Fruit fly (Drosophila melanogaster) whole organism, pupa: ENCODE measurements around the gene CG31922.
A peak's percentile ranks its signal among the peaks of the same experiment; 100 is the strongest.

Experiments
- CG10348 ChIP-seq: fragments of 200-800 bp; sonication (Bioruptor generic); IDR thresholded peaks from 2 replicates; pipeline ENCODE4 v1.3.6; 2022; ENCODE audit warnings: missing biosample characterization, missing genetic modification characterization
- CG13204 ChIP-seq: fragments of 200-800 bp; sonication (Bioruptor generic); optimal IDR thresholded peaks from 2 replicates; lab custom pipeline; 2018; ENCODE audit warnings: missing biosample characterization, mild to moderate bottlenecking, missing genetic modification characterization, moderate library complexity
- CG14655 ChIP-seq: fragments of 200-800 bp; sonication (Bioruptor generic); optimal IDR thresholded peaks from 3 replicates; lab custom pipeline; 2017; ENCODE audit warnings: mild to moderate bottlenecking, missing biosample characterization, missing genetic modification reagents, missing genetic modification characterization
- CG9948 ChIP-seq: fragments of 200-800 bp; sonication (Bioruptor generic); optimal IDR thresholded peaks from 2 replicates; lab custom pipeline; 2018; ENCODE audit warnings: missing biosample characterization, mild to moderate bottlenecking, missing genetic modification characterization, moderate library complexity
- EcR ChIP-seq: fragments of 200-800 bp; sonication (Bioruptor generic); optimal IDR thresholded peaks from 3 replicates; lab custom pipeline; 2019; ENCODE audit warnings: missing biosample characterization, missing genetic modification characterization, mild to moderate bottlenecking, moderate library complexity, missing genetic modification reagents
- Ets98B ChIP-seq: fragments of 200-800 bp; sonication (Bioruptor generic); IDR thresholded peaks from 2 replicates; pipeline ENCODE4 v1.3.6; 2022; ENCODE audit warnings: missing biosample characterization, missing genetic modification characterization
- Pif1A ChIP-seq: fragments of 200-800 bp; sonication (Bioruptor generic); optimal IDR thresholded peaks from 3 replicates; lab custom pipeline; 2016; ENCODE audit warnings: missing biosample characterization, missing genetic modification characterization
- Pif1B ChIP-seq: fragments of 200-800 bp; sonication (Bioruptor generic); optimal IDR thresholded peaks from 3 replicates; lab custom pipeline; 2016; ENCODE audit warnings: missing biosample characterization, missing genetic modification characterization
- rn ChIP-seq: fragments of 200-800 bp; sonication (Bioruptor generic); IDR thresholded peaks from 2 replicates; pipeline ENCODE4 v1.3.6; 2022; ENCODE audit warnings: missing biosample characterization, missing genetic modification characterization

DNA sequence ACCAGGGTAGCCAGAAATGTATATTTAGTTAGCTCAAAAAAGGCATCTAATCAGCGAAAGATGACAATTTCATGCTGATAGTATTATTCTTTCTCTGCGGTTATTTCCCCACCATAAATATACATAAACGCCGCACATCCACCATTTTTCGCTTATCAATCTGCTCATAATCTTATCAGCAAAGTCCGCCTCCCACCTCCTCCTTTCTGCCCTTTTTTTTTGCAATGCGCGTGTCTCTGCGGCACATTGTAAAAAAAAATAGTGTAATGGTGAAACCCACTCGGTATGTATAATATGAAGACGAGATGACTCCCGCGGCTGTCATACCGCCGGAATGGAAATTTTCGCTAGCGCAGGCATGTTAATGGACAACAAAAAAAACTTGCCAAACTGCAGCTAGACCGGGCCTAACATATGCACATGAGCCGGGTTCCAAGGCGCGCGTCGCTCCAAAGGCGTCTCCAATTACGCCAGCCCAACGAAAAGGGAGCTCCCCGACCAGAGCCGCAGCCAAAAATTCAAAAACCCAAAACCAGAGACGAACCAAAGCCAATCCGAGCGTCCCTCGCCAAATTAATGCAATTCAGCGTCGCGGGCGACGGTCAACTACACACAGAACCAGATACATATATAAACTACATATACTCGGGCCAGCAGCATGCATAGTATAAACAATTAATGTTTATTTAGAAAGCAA lies 49.6 kb upstream of the CG31922 start:
- TF ChIP-seq Pif1A (GFP tag; lab: Kevin White, UChicago) (no peak), rn (GFP tag; lab: Robert Waterston, UW) (no peak), CG13204 (GFP tag; lab: Kevin White, UChicago) (no peak), CG14655 (GFP tag; lab: Kevin White, UChicago) (peak; percentile 24), Ets98B (GFP tag; lab: Robert Waterston, UW) (no peak), CG9948 (tag; lab: Kevin White, UChicago) (no peak), EcR (GFP tag; lab: Kevin White, UChicago) (no peak), Pif1B (GFP tag; lab: Kevin White, UChicago) (no peak), CG10348 (no peak)
